Fruit fly (Drosophila melanogaster): Measurements from ENCODE around the gene CG2116.
A peak's percentile ranks its signal among the peaks of the same experiment; 100 is the strongest.

The CG2116 gene

dm6 chrX:8131693-8132313, 2.2 kb downstream of the CG2116 start, which contains the start of gene CG10958 (continued):
- TF ChIP-seq CG13296 (GFP tag; optimal IDR thresholded peaks at IDR 0.05) (peak; percentile 61), Rx (GFP tag; IDR thresholded peaks at IDR 0.05) (0 out of 2 replicates have a peak, but pooled peaks have one; percentile 30), BtbVII (GFP tag; optimal IDR thresholded peaks at IDR 0.05) (no peak), CG7963 (GFP tag; IDR thresholded peaks at IDR 0.05; ENCODE audit: partially characterized antibody) (no peak), CG1602 (GFP tag; optimal IDR thresholded peaks at IDR 0.05) (peak; percentile 47), luna (GFP tag; optimal IDR thresholded peaks at IDR 0.05) (no peak), ind (GFP tag; optimal IDR thresholded peaks at IDR 0.05) (peak; percentile 62), Lpt (GFP tag; optimal IDR thresholded peaks at IDR 0.05) (no peak), CG9437 (GFP tag; optimal IDR thresholded peaks at IDR 0.05) (peak; percentile 74), CG13894 (tag; optimal IDR thresholded peaks at IDR 0.05) (peak; percentile 23), CG12942 (GFP tag; optimal IDR thresholded peaks at IDR 0.05) (peak; percentile 56), CG7357 (GFP tag; IDR thresholded peaks at IDR 0.05) (no peak), CG17612 (GFP tag; IDR thresholded peaks at IDR 0.05) (no peak), CG11695 (GFP tag; IDR thresholded peaks at IDR 0.05) (peak; percentile 36; the same call in 1 of the 3 replicates), CG3065 (GFP tag; optimal IDR thresholded peaks at IDR 0.05) (peak; percentile 36), Hr3 (GFP tag; optimal IDR thresholded peaks at IDR 0.05) (peak; percentile 49), Sox102F (GFP tag; optimal IDR thresholded peaks at IDR 0.05) (peak; percentile 71), onecut (GFP tag; IDR thresholded peaks at IDR 0.05) (no peak), Gsc (GFP tag; IDR thresholded peaks at IDR 0.05) (no peak), CG15696 (tag; optimal IDR thresholded peaks at IDR 0.05) (peak; percentile 35), CG8944 (GFP tag; optimal IDR thresholded peaks at IDR 0.05) (no peak), vnd (GFP tag; IDR thresholded peaks at IDR 0.05; ENCODE audit: partially characterized antibody) (no peak), CG8290 (GFP tag; optimal IDR thresholded peaks at IDR 0.05) (peak; percentile 28), CG8290 (tag; optimal IDR thresholded peaks at IDR 0.05) (no peak), CG33557 (GFP tag; optimal IDR thresholded peaks at IDR 0.05) (peak; percentile 20), CG16779 (GFP tag; IDR thresholded peaks at IDR 0.05) (no peak), B-H2 (GFP tag; optimal IDR thresholded peaks at IDR 0.05) (no peak), Chrac-16 (GFP tag; optimal IDR thresholded peaks at IDR 0.05) (peak; percentile 56), CG18476 (GFP tag; optimal IDR thresholded peaks at IDR 0.05) (peak; percentile 32), Atf-2 (GFP tag; optimal IDR thresholded peaks at IDR 0.05) (no peak), Trl (optimal IDR thresholded peaks at IDR 0.05) (no peak), Trl (GFP tag; optimal IDR thresholded peaks at IDR 0.05) (peak; percentile 12), ase (GFP tag; IDR thresholded peaks at IDR 0.05) (0 out of 3 replicates have a peak, but pooled peaks have one; percentile 32), crp (GFP tag; optimal IDR thresholded peaks at IDR 0.05) (peak in 1 of 2 experiments; percentile 23), croc (GFP tag; conservative IDR thresholded peaks at IDR 0.05) (no peak), inv (GFP tag; IDR thresholded peaks at IDR 0.05; ENCODE audit: partially characterized antibody) (no peak), ro (GFP tag; IDR thresholded peaks at IDR 0.05) (no peak), CG13624 (GFP tag; optimal IDR thresholded peaks at IDR 0.05) (no peak), ham (GFP tag; IDR thresholded peaks at IDR 0.05) (no peak), CG7839 (tag; optimal IDR thresholded peaks at IDR 0.05) (peak; percentile 51), CG31441 (GFP tag; IDR thresholded peaks at IDR 0.05) (peak; percentile 46), CG4424 (GFP tag; optimal IDR thresholded peaks at IDR 0.05) (peak; percentile 59), MESR4 (GFP tag; optimal IDR thresholded peaks at IDR 0.05) (peak; percentile 68), CG8089 (GFP tag; optimal IDR thresholded peaks at IDR 0.05) (no peak), nerfin-2 (GFP tag; IDR thresholded peaks at IDR 0.05; ENCODE audit: partially characterized antibody) (no peak), NC2β (GFP tag; optimal IDR thresholded peaks at IDR 0.05) (no peak), slbo (GFP tag; IDR thresholded peaks at IDR 0.05) (peak; percentile 79), gsb (GFP tag; IDR thresholded peaks at IDR 0.05) (no peak), pho (GFP tag; optimal IDR thresholded peaks at IDR 0.05) (peak; percentile 49), hkb (optimal IDR thresholded peaks at IDR 0.05) (no peak), hkb (GFP tag; IDR thresholded peaks at IDR 0.05) (peak; percentile 71), CG11456 (GFP tag; IDR thresholded peaks at IDR 0.05) (peak; percentile 52; the same call in 1 of the 3 replicates)
